Worm (Caenorhabditis elegans) whole organism, young adult: ENCODE measurements around the gene wrt-1.

Experiments
- B0035.1 ChIP-seq: sonication (generic microtip); optimal IDR thresholded peaks from 2 replicates; lab custom pipeline; 2016; ENCODE audit warnings: missing genetic modification characterization, mild to moderate bottlenecking, missing compliant biosample characterization, missing genotype, missing genetic modification reagents
- B0336.3 ChIP-seq: fragments of 200-800 bp; sonication (Bioruptor generic); IDR thresholded peaks from 2 replicates; pipeline ENCODE4 v1.3.6; 2022; ENCODE audit warnings: missing genetic modification characterization, missing compliant biosample characterization
- C06A6.2 ChIP-seq: fragments of 200-800 bp; sonication (Bioruptor generic); conservative IDR thresholded peaks from 2 replicates; pipeline ENCODE4 v1.3.6; 2022; ENCODE audit warnings: missing genetic modification characterization, missing compliant biosample characterization
- D2030.7 ChIP-seq: fragments of 200-800 bp; sonication (Bioruptor generic); IDR thresholded peaks from 2 replicates; pipeline ENCODE4 v1.3.6; 2022; ENCODE audit warnings: missing genetic modification reagents, missing genetic modification characterization, missing compliant biosample characterization
- K11D2.4 ChIP-seq: fragments of 200-800 bp; sonication (Bioruptor generic); IDR thresholded peaks from 2 replicates; pipeline ENCODE4 v1.3.6; 2022; ENCODE audit warnings: missing genetic modification reagents, missing genetic modification characterization, missing compliant biosample characterization
- Y53G8AR.9 ChIP-seq: fragments of 200-800 bp; sonication (Bioruptor generic); conservative IDR thresholded peaks from 2 replicates; pipeline ENCODE4 v1.3.6; 2022; ENCODE audit warnings: missing genetic modification reagents, missing genetic modification characterization, missing compliant biosample characterization
- Y56A3A.18 ChIP-seq: fragments of 200-800 bp; sonication (Bioruptor generic); IDR thresholded peaks from 2 replicates; pipeline ENCODE4 v1.3.6; 2022; ENCODE audit warnings: missing genetic modification reagents, missing genetic modification characterization, missing compliant biosample characterization
- aptf-3 ChIP-seq: fragments of 200-800 bp; sonication (Bioruptor generic); IDR thresholded peaks from 2 replicates; pipeline ENCODE4 v1.3.6; 2022; ENCODE audit warnings: missing genetic modification characterization, missing compliant biosample characterization
- attf-3 ChIP-seq: fragments of 200-800 bp; sonication (Bioruptor generic); conservative IDR thresholded peaks from 2 replicates; pipeline ENCODE4 v1.3.6; 2022; ENCODE audit warnings: missing genetic modification reagents, missing genetic modification characterization, missing compliant biosample characterization
- bed-1 ChIP-seq: fragments of 200-800 bp; sonication (Bioruptor generic); IDR thresholded peaks from 2 replicates; pipeline ENCODE4 v1.3.6; 2022; ENCODE audit warnings: missing genetic modification reagents, missing genetic modification characterization, missing compliant biosample characterization
- cebp-2 ChIP-seq: fragments of 200-800 bp; sonication (Bioruptor generic); IDR thresholded peaks from 2 replicates; pipeline ENCODE4 v1.3.6; 2022; ENCODE audit warnings: missing genetic modification characterization, missing compliant biosample characterization
- ceh-27 ChIP-seq: fragments of 200-800 bp; sonication (Bioruptor generic); optimal IDR thresholded peaks from 2 replicates; lab custom pipeline; 2018; ENCODE audit warnings: mild to moderate bottlenecking, missing genetic modification characterization, moderate library complexity, missing compliant biosample characterization
- ceh-58 ChIP-seq: fragments of 200-800 bp; sonication (Bioruptor generic); IDR thresholded peaks from 2 replicates; pipeline ENCODE4 v1.3.6; 2022; ENCODE audit warnings: missing genetic modification characterization, missing compliant biosample characterization
- die-1 ChIP-seq: sonication (generic microtip); optimal IDR thresholded peaks from 2 replicates; lab custom pipeline; 2016; ENCODE audit warnings: missing genotype, mild to moderate bottlenecking, missing genetic modification characterization, missing compliant biosample characterization
- dox-1 ChIP-seq: fragments of 200-800 bp; sonication (Bioruptor generic); IDR thresholded peaks from 2 replicates; pipeline ENCODE4 v1.3.6; 2022; ENCODE audit warnings: missing genetic modification reagents, missing genetic modification characterization, missing compliant biosample characterization
- dpl-1 ChIP-seq: fragments of 150-350 bp; optimal IDR thresholded peaks from 2 replicates; lab custom pipeline; 2014; ENCODE audit warnings: missing biosample characterization, missing genetic modification reagents, missing genetic modification characterization
- efl-1 ChIP-seq: fragments of 150-350 bp; optimal IDR thresholded peaks from 2 replicates; lab custom pipeline; 2014; ENCODE audit warnings: missing biosample characterization, missing genetic modification reagents, missing genetic modification characterization
- egrh-3 ChIP-seq: fragments of 200-800 bp; sonication (Bioruptor generic); IDR thresholded peaks from 2 replicates; pipeline ENCODE4 v1.3.6; 2022; ENCODE audit warnings: missing genetic modification reagents, missing genetic modification characterization, missing compliant biosample characterization
- ekl-4 ChIP-seq: fragments of 200-800 bp; sonication (Bioruptor generic); IDR thresholded peaks from 2 replicates; pipeline ENCODE4 v1.3.6; 2022; ENCODE audit warnings: missing genetic modification reagents, missing genetic modification characterization, missing compliant biosample characterization
- ets-4 ChIP-seq: fragments of 200-800 bp; sonication (Bioruptor generic); optimal IDR thresholded peaks from 2 replicates; lab custom pipeline; 2018; ENCODE audit warnings: mild to moderate bottlenecking, missing genetic modification characterization, missing compliant biosample characterization
- hlh-26 ChIP-seq: fragments of 200-800 bp; sonication (Bioruptor generic); conservative IDR thresholded peaks from 2 replicates; pipeline ENCODE4 v1.3.6; 2022; ENCODE audit warnings: missing genetic modification reagents, missing genetic modification characterization, missing compliant biosample characterization
- hmg-20 ChIP-seq: fragments of 200-800 bp; sonication (Bioruptor generic); IDR thresholded peaks from 2 replicates; pipeline ENCODE4 v1.3.6; 2022; ENCODE audit warnings: missing genetic modification reagents, missing genetic modification characterization, missing compliant biosample characterization
- hsf-1 ChIP-seq: fragments of 200-800 bp; sonication (Bioruptor generic); IDR thresholded peaks from 2 replicates; pipeline ENCODE4 v1.3.6; 2022; ENCODE audit warnings: missing genetic modification reagents, missing genetic modification characterization, missing compliant biosample characterization
- let-607 ChIP-seq, 2 experiments: fragments of 200-800 bp in 1 of 2; sonication (Bioruptor generic) in 1 of 2; sonication (generic microtip) in 1 of 2; optimal IDR thresholded peaks; 2 replicates each; lab custom pipeline; 2016 to 2018; ENCODE audit warnings: mild to moderate bottlenecking in 2 of 2, missing compliant biosample characterization in 2 of 2, missing genetic modification characterization in 2 of 2, moderate library complexity in 2 of 2, missing genotype in 1 of 2
- lin-26 ChIP-seq: fragments of 200-800 bp; sonication (Bioruptor generic); IDR thresholded peaks from 2 replicates; pipeline ENCODE4 v1.3.6; 2022; ENCODE audit warnings: missing genetic modification reagents, missing genetic modification characterization, missing compliant biosample characterization
- lin-35 ChIP-seq, 3 experiments: fragments of 150-350 bp in 2 of 3; sonication (generic microtip) in 1 of 3; optimal IDR thresholded peaks; 2 replicates each; lab custom pipeline; 2014 to 2018; ENCODE audit warnings: missing biosample characterization in 3 of 3, missing genetic modification characterization in 3 of 3, missing genetic modification reagents in 3 of 3
- lin-40 ChIP-seq: sonication (generic microtip); optimal IDR thresholded peaks from 2 replicates; lab custom pipeline; 2016; ENCODE audit warnings: missing genetic modification characterization, mild to moderate bottlenecking, missing compliant biosample characterization, missing genotype, missing genetic modification reagents
- lsl-1 ChIP-seq: fragments of 200-800 bp; sonication (Bioruptor generic); optimal IDR thresholded peaks from 2 replicates; lab custom pipeline; 2018; ENCODE audit warnings: mild to moderate bottlenecking, missing genetic modification characterization, moderate library complexity, missing compliant biosample characterization
- madf-3 ChIP-seq: fragments of 200-800 bp; sonication (Bioruptor generic); IDR thresholded peaks from 2 replicates; pipeline ENCODE4 v1.3.6; 2022; ENCODE audit warnings: missing genetic modification reagents, missing genetic modification characterization, missing compliant biosample characterization
- mcd-1 ChIP-seq: fragments of 200-800 bp; sonication (Bioruptor generic); IDR thresholded peaks from 2 replicates; pipeline ENCODE4 v1.3.6; 2022; ENCODE audit warnings: missing genetic modification reagents, missing genetic modification characterization, missing compliant biosample characterization
- mel-28 ChIP-seq: sonication (generic microtip); optimal IDR thresholded peaks from 2 replicates; lab custom pipeline; 2016; ENCODE audit warnings: borderline replicate concordance, mild to moderate bottlenecking, missing genetic modification characterization, missing compliant biosample characterization
- nfyb-1 ChIP-seq: fragments of 200-800 bp; sonication (Bioruptor generic); IDR thresholded peaks from 2 replicates; pipeline ENCODE4 v1.3.6; 2022; ENCODE audit warnings: missing genetic modification reagents, missing genetic modification characterization, missing compliant biosample characterization
- nhr-179 ChIP-seq: sonication (generic microtip); optimal IDR thresholded peaks from 2 replicates; lab custom pipeline; 2016; ENCODE audit warnings: mild to moderate bottlenecking, missing genetic modification characterization, missing compliant biosample characterization
- nhr-80 ChIP-seq: sonication (generic microtip); optimal IDR thresholded peaks from 2 replicates; lab custom pipeline; 2016; ENCODE audit warnings: missing genetic modification characterization, missing compliant biosample characterization
- pbrm-1 ChIP-seq: fragments of 200-800 bp; sonication (Bioruptor generic); IDR thresholded peaks from 2 replicates; pipeline ENCODE4 v1.3.6; 2022; ENCODE audit warnings: missing genetic modification reagents, missing genetic modification characterization, missing compliant biosample characterization
- snpc-1.1 ChIP-seq: sonication (generic microtip); optimal IDR thresholded peaks from 2 replicates; lab custom pipeline; 2017; ENCODE audit warnings: missing genetic modification characterization, mild to moderate bottlenecking, missing compliant biosample characterization, antibody characterized with exemption, moderate library complexity, missing genotype, missing genetic modification reagents; ENCODE audit not compliant: insufficient read depth
- snpc-4 ChIP-seq, 5 experiments: fragments of 150-350 bp in 1 of 5; sonication (generic microtip) in 4 of 5; optimal IDR thresholded peaks; 2 replicates each; lab custom pipeline; 2014 to 2018; ENCODE audit warnings: missing genetic modification characterization in 5 of 5, missing biosample characterization in 3 of 5, antibody characterized with exemption in 2 of 5, mild to moderate bottlenecking in 2 of 5, missing compliant biosample characterization in 2 of 5, missing genotype in 2 of 5, moderate library complexity in 2 of 5, missing genetic modification reagents in 1 of 5
- tlf-1 ChIP-seq: fragments of 200-800 bp; sonication (Bioruptor generic); optimal IDR thresholded peaks from 2 replicates; lab custom pipeline; 2018; ENCODE audit warnings: mild to moderate bottlenecking, missing genetic modification characterization, missing compliant biosample characterization
- unc-62 ChIP-seq: fragments of 150-350 bp; optimal IDR thresholded peaks from 2 replicates; lab custom pipeline; 2014; ENCODE audit warnings: missing biosample characterization, missing genetic modification reagents, missing genetic modification characterization
- zfh-2 ChIP-seq: fragments of 200-800 bp; sonication (Bioruptor generic); conservative IDR thresholded peaks from 2 replicates; pipeline ENCODE4 v1.3.6; 2022; ENCODE audit warnings: missing genetic modification reagents, missing genetic modification characterization, missing compliant biosample characterization
- zim-3 ChIP-seq: sonication (generic microtip); optimal IDR thresholded peaks from 2 replicates; lab custom pipeline; 2017; ENCODE audit warnings: mild to moderate bottlenecking, missing genetic modification characterization, moderate library complexity, missing compliant biosample characterization

wrt-1 gene

DNA sequence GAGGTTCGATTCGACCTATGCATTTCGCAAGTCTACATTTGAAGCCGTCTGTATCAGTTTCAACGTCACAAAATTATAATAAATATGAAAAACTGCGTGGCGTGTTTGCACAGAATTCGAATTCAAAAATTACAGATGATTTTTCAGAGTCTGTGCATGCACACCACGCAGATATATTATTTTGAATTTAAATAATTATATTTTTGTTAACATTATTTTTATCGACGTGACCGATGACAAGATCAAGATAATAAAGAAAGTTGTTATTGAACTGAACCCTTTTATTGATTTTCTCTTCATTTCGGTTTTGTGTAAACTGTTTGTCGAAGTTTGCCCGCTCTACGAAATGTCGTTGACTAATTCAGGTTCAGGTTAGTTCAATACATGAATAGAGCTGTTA is 25.8 kb upstream of the wrt-1 start, which contains the start of gene C28F5.1:
TSS of gene C28F5.1 (plus strand) at position 301 of the 400 bp plus-strand sequence.
- TF ChIP-seq ceh-58 (GFP tag; lab: Robert Waterston, UW): no peak
- no peak for TF ChIP-seq pbrm-1 (GFP tag; lab: Robert Waterston, UW)
- TF ChIP-seq nfyb-1: no peak
- no peak for TF ChIP-seq zfh-2 (GFP tag; lab: Robert Waterston, UW)
- no peak for TF ChIP-seq lin-26 (GFP tag; lab: Robert Waterston, UW)
- no peak for TF ChIP-seq ceh-27 (GFP tag; lab: Kevin White, UChicago)
- no peak for TF ChIP-seq Y53G8AR.9 (GFP tag; lab: Robert Waterston, UW)
- no peak for TF ChIP-seq dpl-1 (GFP tag; lab: Kevin White, UChicago)
- no peak for TF ChIP-seq tlf-1
- no peak for TF ChIP-seq C06A6.2
- no peak for TF ChIP-seq egrh-3 (GFP tag; lab: Robert Waterston, UW)
- TF ChIP-seq ekl-4 (GFP tag; lab: Robert Waterston, UW): no peak
- TF ChIP-seq attf-3: no peak
- no peak for TF ChIP-seq nhr-80 (tag; lab: Kevin White, UChicago)
- TF ChIP-seq dox-1 (GFP tag; lab: Robert Waterston, UW): no peak
- TF ChIP-seq zim-3 (tag; lab: Kevin White, UChicago): no peak
- no peak for TF ChIP-seq let-607 (tag; optimal IDR thresholded peaks at IDR 0.05; lab: Kevin White, UChicago)
- TF ChIP-seq B0035.1 (tag; lab: Kevin White, UChicago): no peak
- TF ChIP-seq K11D2.4: no peak

DNA sequence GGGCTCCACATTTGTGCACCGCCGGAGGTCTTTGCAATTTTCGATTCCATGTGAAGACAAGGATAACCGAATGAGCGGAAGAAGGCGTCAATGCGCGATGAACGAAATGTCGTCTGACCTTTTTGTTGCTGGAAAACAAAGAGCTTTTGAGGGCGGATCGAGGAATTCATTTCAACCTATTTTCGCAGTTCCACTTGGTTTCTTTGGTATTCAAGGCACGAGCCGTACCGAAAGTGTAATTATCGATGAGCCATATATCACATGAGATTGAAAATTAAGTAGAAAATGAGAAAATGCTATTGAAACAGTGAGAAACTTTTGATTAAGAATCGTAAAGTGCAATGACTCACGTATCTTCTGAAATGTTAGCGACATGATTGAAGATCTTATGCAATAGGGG is 11.6 kb upstream of the wrt-1 start, which contains the start of gene glb-9:
TSS of gene glb-9 (minus strand) at position 101 of the 400 bp plus-strand sequence.
- TF ChIP-seq unc-62 (GFP tag; lab: Kevin White, UChicago): no peak
- TF ChIP-seq madf-3: 0 out of 2 replicates have a peak, but pooled peaks have one; percentile 22

DNA sequence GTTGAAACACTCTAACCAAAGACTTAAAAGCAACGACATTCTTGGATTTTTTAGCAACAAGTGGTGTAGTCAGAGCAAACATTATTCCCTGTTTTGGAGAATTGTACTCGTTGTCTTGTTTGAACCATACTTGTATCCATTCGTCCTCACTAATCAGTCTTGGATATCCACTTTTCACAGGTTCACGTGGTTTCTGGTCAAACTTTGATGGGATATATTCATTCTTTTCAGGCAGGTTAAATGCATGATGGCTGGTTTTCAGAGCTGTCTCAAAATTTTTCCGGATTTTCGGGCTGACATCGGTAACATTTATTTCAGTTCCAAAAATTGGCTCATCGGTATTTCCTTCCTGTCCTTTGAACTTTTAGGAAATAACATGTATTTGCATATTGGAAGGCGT is 9.4 kb upstream of the wrt-1 start:
- TF ChIP-seq lin-26 (GFP tag; lab: Robert Waterston, UW): no peak
- TF ChIP-seq mcd-1 (GFP tag; lab: Robert Waterston, UW): no peak
- TF ChIP-seq lin-35 (GFP tag; optimal IDR thresholded peaks at IDR 0.05; lab: Kevin White, UChicago): no peak
- TF ChIP-seq aptf-3 (GFP tag; lab: Robert Waterston, UW): no peak
- TF ChIP-seq hmg-20 (GFP tag; lab: Robert Waterston, UW): no peak
- no peak for TF ChIP-seq lin-40 (tag; lab: Kevin White, UChicago)
- no peak for TF ChIP-seq nhr-179 (tag; lab: Kevin White, UChicago)
- no peak for TF ChIP-seq lsl-1 (GFP tag; lab: Kevin White, UChicago)
- TF ChIP-seq snpc-4 (GFP tag; optimal IDR thresholded peaks at IDR 0.05; lab: Kevin White, UChicago): no peak
- no peak for TF ChIP-seq snpc-4 (tag; optimal IDR thresholded peaks at IDR 0.05; lab: Kevin White, UChicago)
- TF ChIP-seq B0336.3 (GFP tag; lab: Robert Waterston, UW): no peak

DNA sequence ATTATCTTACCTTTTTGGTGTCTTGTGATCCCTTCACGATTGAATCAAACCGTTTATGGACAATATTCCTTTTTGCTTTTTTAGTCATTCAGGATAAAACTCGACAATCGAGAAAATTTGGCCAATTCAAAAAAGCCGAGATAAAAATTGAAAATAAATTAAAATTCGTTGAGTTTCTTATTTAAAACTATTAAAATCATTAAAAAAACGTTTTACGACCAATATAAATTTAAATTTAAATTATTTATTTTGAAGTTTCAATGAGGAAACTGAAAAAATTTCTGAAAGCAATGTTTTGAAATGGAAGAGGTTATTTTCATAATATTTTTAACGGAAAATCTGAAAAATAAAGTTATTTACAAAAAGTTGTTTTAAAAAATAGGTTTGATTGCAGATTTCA is 7.5 kb upstream of the wrt-1 start, which contains the start of gene ZK1290.15:
TSS of gene ZK1290.15 (plus strand) at position 301 of the 400 bp plus-strand sequence.
- no peak for TF ChIP-seq cebp-2 (GFP tag; lab: Robert Waterston, UW)
- TF ChIP-seq hlh-26 (GFP tag; lab: Robert Waterston, UW): no peak

DNA sequence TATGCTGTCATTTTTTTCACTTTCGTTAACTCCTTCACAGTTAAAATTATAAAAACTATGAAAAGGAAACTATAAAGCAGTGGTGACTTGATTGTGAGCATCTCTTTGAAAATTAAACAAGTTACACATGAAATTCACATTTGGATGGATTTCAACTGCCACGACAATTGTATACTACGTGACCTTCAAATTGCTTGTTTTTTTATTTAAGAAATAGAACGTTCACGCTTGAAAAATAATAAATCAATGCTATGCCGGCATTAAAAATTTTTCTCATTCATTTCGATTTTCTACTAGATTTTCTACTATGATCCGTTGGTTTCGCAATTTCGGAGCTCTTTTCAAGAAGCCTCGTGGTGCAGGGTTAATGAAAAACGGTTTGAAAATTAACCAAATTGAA is 5.3 kb upstream of the wrt-1 start, which contains the start of the genes ZK1290.7 and rnh-1.1:
TSS of gene ZK1290.7 (minus strand) at position 101 of the 400 bp plus-strand sequence.
TSS of gene rnh-1.1 (plus strand) at position 281 of the 400 bp plus-strand sequence.
- no peak for TF ChIP-seq hsf-1 (GFP tag; lab: Robert Waterston, UW)
- TF ChIP-seq bed-1 (GFP tag; lab: Robert Waterston, UW): no peak
- no peak for TF ChIP-seq efl-1
- TF ChIP-seq hlh-26 (GFP tag; lab: Robert Waterston, UW): no peak
- no peak for TF ChIP-seq die-1 (tag; lab: Kevin White, UChicago)
- TF ChIP-seq pbrm-1 (GFP tag; lab: Robert Waterston, UW): no peak
- TF ChIP-seq egrh-3 (GFP tag; lab: Robert Waterston, UW): no peak
- TF ChIP-seq Y56A3A.18 (GFP tag; lab: Robert Waterston, UW): no peak
- TF ChIP-seq mel-28: no peak
- no peak for TF ChIP-seq nhr-179 (tag; lab: Kevin White, UChicago)
- no peak for TF ChIP-seq snpc-1.1 (tag; lab: Kevin White, UChicago)
- TF ChIP-seq ceh-27 (GFP tag; lab: Kevin White, UChicago): no peak
- TF ChIP-seq D2030.7 (GFP tag; lab: Robert Waterston, UW): no peak
- TF ChIP-seq ets-4: no peak
- TF ChIP-seq, all 124 proteins: peak for 0
